Worm (Caenorhabditis elegans) whole organism, late embryonic: Measurements from ENCODE around the gene klp-3.

ENCODE experiments used
- F13H6.1 ChIP-seq: sonication (generic microtip); optimal IDR thresholded peaks from 2 replicates; lab custom pipeline; 2016; ENCODE audit warnings: missing genetic modification characterization, missing compliant biosample characterization
- ama-1 ChIP-seq: fragments of 150-350 bp; optimal IDR thresholded peaks from 2 replicates; lab custom pipeline; 2014
- ceh-9 ChIP-seq: sonication (generic microtip); optimal IDR thresholded peaks from 2 replicates; lab custom pipeline; 2016; ENCODE audit warnings: mild to moderate bottlenecking, missing genetic modification characterization, inconsistent platforms, missing compliant biosample characterization
- gmeb-2 ChIP-seq: sonication (generic microtip); optimal IDR thresholded peaks from 2 replicates; lab custom pipeline; 2016; ENCODE audit warnings: missing genetic modification characterization, inconsistent platforms, missing compliant biosample characterization
- madf-2 ChIP-seq: sonication (generic microtip); optimal IDR thresholded peaks from 2 replicates; lab custom pipeline; 2017; ENCODE audit warnings: missing genetic modification characterization, missing compliant biosample characterization
- sox-4 ChIP-seq: sonication (generic microtip); optimal IDR thresholded peaks from 2 replicates; lab custom pipeline; 2017; ENCODE audit warnings: mild to moderate bottlenecking, missing genetic modification characterization, inconsistent platforms, missing compliant biosample characterization

ce11 chrII:7813237-7813636 is 28.9 kb upstream of the klp-3 start:
- TF ChIP-seq sox-4 (tag; lab: Kevin White, UChicago) (no peak), gmeb-2 (tag; lab: Kevin White, UChicago) (no peak), F13H6.1 (tag; lab: Kevin White, UChicago) (no peak), ceh-9 (no peak), ama-1 (lab: Kevin White, UChicago) (no peak), madf-2 (tag; lab: Kevin White, UChicago) (no peak)
